Fruit fly (Drosophila melanogaster) whole organism, wandering third instar larva: ENCODE data around the gene Crag.

Source experiments
- Abd-B ChIP-seq: fragments of >200 bp; optimal IDR thresholded peaks from 2 replicates; lab custom pipeline; 2017; ENCODE audit warnings: missing biosample characterization, missing genetic modification characterization
- CG32264 ChIP-seq: fragments of 200-800 bp; sonication (Bioruptor generic); optimal IDR thresholded peaks from 2 replicates; lab custom pipeline; 2016; ENCODE audit warnings: missing biosample characterization, missing genetic modification characterization
- CG9705 ChIP-seq: fragments of 200-800 bp; sonication (Bioruptor generic); optimal IDR thresholded peaks from 2 replicates; lab custom pipeline; 2018; ENCODE audit warnings: missing biosample characterization, mild to moderate bottlenecking, missing genetic modification characterization
- Dfd ChIP-seq: fragments of >200 bp; optimal IDR thresholded peaks from 2 replicates; lab custom pipeline; 2017; ENCODE audit warnings: missing biosample characterization, missing genetic modification characterization
- Dif ChIP-seq: fragments of 200-275, 200-300 bp; sonication (Bioruptor generic); optimal IDR thresholded peaks from 2 replicates; lab custom pipeline; 2018; ENCODE audit warnings: missing biosample characterization, missing genetic modification characterization; ENCODE audit not compliant: partially characterized antibody
- HLH106 ChIP-seq: fragments of 200-800 bp; optimal IDR thresholded peaks from 3 replicates; lab custom pipeline; 2019; ENCODE audit warnings: missing biosample characterization, mild to moderate bottlenecking, missing genetic modification characterization, moderate library complexity
- Hnf4 ChIP-seq: fragments of 200-800 bp; sonication (Bioruptor generic); optimal IDR thresholded peaks from 2 replicates; lab custom pipeline; 2016; ENCODE audit warnings: missing biosample characterization, mild to moderate bottlenecking, missing genetic modification characterization
- Hr78 ChIP-seq: fragments of >200 bp; optimal IDR thresholded peaks from 2 replicates; lab custom pipeline; 2017; ENCODE audit warnings: missing biosample characterization, missing genetic modification characterization
- Hr83 ChIP-seq: fragments of 200-300 bp; sonication (Bioruptor generic); optimal IDR thresholded peaks from 2 replicates; lab custom pipeline; 2016; ENCODE audit warnings: missing biosample characterization, mild to moderate bottlenecking, missing genetic modification characterization, moderate library complexity; ENCODE audit not compliant: poor library complexity, severe bottlenecking
- Jra ChIP-seq: sonication (Bioruptor generic); optimal IDR thresholded peaks from 2 replicates; lab custom pipeline; 2016; ENCODE audit warnings: missing biosample characterization, missing genetic modification characterization
- Mio ChIP-seq: sonication (Bioruptor generic); optimal IDR thresholded peaks from 2 replicates; lab custom pipeline; 2016; ENCODE audit warnings: missing biosample characterization, missing genetic modification characterization
- Myc ChIP-seq: fragments of >200 bp; optimal IDR thresholded peaks from 2 replicates; lab custom pipeline; 2017
- N ChIP-seq: fragments of >200 bp; optimal IDR thresholded peaks from 2 replicates; lab custom pipeline; 2018; ENCODE audit warnings: missing biosample characterization, missing external identifiers, missing genetic modification characterization
- OdsH ChIP-seq: fragments of 200-800 bp; sonication (Bioruptor generic); optimal IDR thresholded peaks from 2 replicates; lab custom pipeline; 2016; ENCODE audit warnings: missing biosample characterization, mild to moderate bottlenecking, missing genetic modification characterization
- Rel ChIP-seq, 2 experiments: fragments of 200-800 bp; sonication (Bioruptor generic) in 1 of 2; optimal IDR thresholded peaks; 2 replicates in 1 of 2; 3 replicates in 1 of 2; lab custom pipeline; 2016 to 2019; ENCODE audit warnings: mild to moderate bottlenecking in 2 of 2, missing biosample characterization in 2 of 2, missing genetic modification characterization in 2 of 2, moderate library complexity in 1 of 2
- Sp1 ChIP-seq: fragments of 200-800 bp; sonication (Bioruptor generic); optimal IDR thresholded peaks from 3 replicates; lab custom pipeline; 2019; ENCODE audit warnings: missing biosample characterization, mild to moderate bottlenecking, missing genetic modification characterization, moderate library complexity
- Vsx2 ChIP-seq: fragments of 200-300, 225-300 bp; sonication (Bioruptor generic); optimal IDR thresholded peaks from 2 replicates; lab custom pipeline; 2018; ENCODE audit warnings: missing biosample characterization, missing genetic modification characterization; ENCODE audit not compliant: partially characterized antibody
- br ChIP-seq: fragments of 200-800 bp; sonication (Bioruptor generic); optimal IDR thresholded peaks from 2 replicates; lab custom pipeline; 2016; ENCODE audit warnings: missing biosample characterization, missing genetic modification characterization
- brk ChIP-seq: fragments of 200-800 bp; sonication (Bioruptor generic); optimal IDR thresholded peaks from 2 replicates; lab custom pipeline; 2016; ENCODE audit warnings: missing biosample characterization, mild to moderate bottlenecking, missing genetic modification characterization
- dl ChIP-seq, 2 experiments: fragments of 175-275, 200-275 bp in 1 of 2; fragments of 200-275 bp in 1 of 2; sonication (Bioruptor generic); optimal IDR thresholded peaks; lab custom pipeline; 2018; ENCODE audit warnings: mild to moderate bottlenecking in 2 of 2, missing biosample characterization in 2 of 2, missing genetic modification characterization in 2 of 2, moderate library complexity in 2 of 2; ENCODE audit not compliant: partially characterized antibody in 2 of 2, insufficient read depth in 1 of 2
- dsf ChIP-seq: sonication (Bioruptor generic); optimal IDR thresholded peaks from 2 replicates; lab custom pipeline; 2016; ENCODE audit warnings: missing biosample characterization, missing genetic modification characterization, borderline replicate concordance
- ey ChIP-seq: fragments of 200-800 bp; sonication (Bioruptor generic); optimal IDR thresholded peaks from 2 replicates; lab custom pipeline; 2016; ENCODE audit warnings: missing biosample characterization, missing genetic modification characterization
- foxo ChIP-seq, 2 experiments: fragments of 200-800 bp; sonication (Bioruptor generic); optimal IDR thresholded peaks; 2 replicates in 1 of 2; 3 replicates in 1 of 2; lab custom pipeline; 2016 to 2017; ENCODE audit warnings: missing biosample characterization in 2 of 2, missing genetic modification characterization in 2 of 2
- fru ChIP-seq: fragments of 200-800 bp; sonication (Bioruptor generic); optimal IDR thresholded peaks from 3 replicates; lab custom pipeline; 2016; ENCODE audit warnings: missing biosample characterization, mild to moderate bottlenecking, missing genetic modification characterization
- h ChIP-seq: fragments of 200-800 bp; sonication (Bioruptor generic); optimal IDR thresholded peaks from 3 replicates; lab custom pipeline; 2016; ENCODE audit warnings: missing biosample characterization, mild to moderate bottlenecking, missing genetic modification characterization
- jim ChIP-seq: fragments of 175-275, 200-325 bp; sonication (Bioruptor generic); optimal IDR thresholded peaks from 2 replicates; lab custom pipeline; 2016; ENCODE audit warnings: missing biosample characterization, mild to moderate bottlenecking, missing genetic modification characterization
- lola ChIP-seq: fragments of >200 bp; optimal IDR thresholded peaks from 2 replicates; lab custom pipeline; 2017; ENCODE audit warnings: missing biosample characterization, missing genetic modification characterization
- psq ChIP-seq: fragments of 200-800 bp; sonication (Bioruptor generic); optimal IDR thresholded peaks from 3 replicates; lab custom pipeline; 2017; ENCODE audit warnings: missing biosample characterization, mild to moderate bottlenecking, missing genetic modification characterization, moderate library complexity
- rgr ChIP-seq: fragments of 200-800 bp; sonication (Bioruptor generic); optimal IDR thresholded peaks from 3 replicates; lab custom pipeline; 2016; ENCODE audit warnings: missing biosample characterization, mild to moderate bottlenecking, missing genetic modification characterization
- sv ChIP-seq: fragments of 200-800 bp; sonication (Bioruptor generic); optimal IDR thresholded peaks from 3 replicates; lab custom pipeline; 2016; ENCODE audit warnings: missing biosample characterization, missing genetic modification characterization
- usp ChIP-seq: fragments of >200 bp; optimal IDR thresholded peaks from 2 replicates; lab custom pipeline; 2017; ENCODE audit warnings: missing biosample characterization, missing genetic modification characterization

The Crag gene

DNA sequence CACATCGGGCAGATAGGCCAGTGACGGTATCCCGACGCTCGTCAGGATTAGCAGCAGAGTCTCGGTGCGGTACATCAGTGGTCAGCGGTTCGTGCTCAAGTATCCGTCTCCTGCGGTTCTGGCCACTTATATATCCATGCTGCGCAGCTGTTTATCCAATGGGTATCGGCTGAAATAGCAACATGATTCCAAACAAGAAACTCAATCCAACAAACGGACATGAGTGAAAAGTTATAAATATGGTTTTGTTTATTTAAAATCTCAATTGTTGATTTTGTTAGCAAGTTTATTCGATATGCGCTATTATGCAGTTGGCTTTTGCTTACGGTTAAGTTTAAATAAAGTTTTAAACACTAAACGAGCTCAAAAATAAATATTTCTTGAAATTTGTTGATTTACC, 21.0 kb upstream of the Crag start, which contains the start of gene CG12111:
CG12111 (minus strand) TSS at position 101 of the 400 bp plus-strand sequence.
- TF ChIP-seq HLH106 (tag; lab: Kevin White, UChicago) (no peak), ey (GFP tag; lab: Kevin White, UChicago) (no peak), OdsH (GFP tag; lab: Kevin White, UChicago) (no peak), psq (no peak), N (GFP tag; lab: Kevin White, UChicago) (no peak), usp (no peak), Hr78 (GFP tag; lab: Kevin White, UChicago) (no peak), CG9705 (GFP tag; lab: Kevin White, UChicago) (no peak), Hnf4 (GFP tag; lab: Kevin White, UChicago) (no peak), Sp1 (GFP tag; lab: Kevin White, UChicago) (no peak), sv (GFP tag; lab: Kevin White, UChicago) (no peak), Jra (GFP tag; lab: Kevin White, UChicago) (no peak), br (GFP tag; lab: Kevin White, UChicago) (no peak), Mio (GFP tag; lab: Kevin White, UChicago) (no peak), Myc (no peak), Dfd (GFP tag; lab: Kevin White, UChicago) (no peak)

DNA sequence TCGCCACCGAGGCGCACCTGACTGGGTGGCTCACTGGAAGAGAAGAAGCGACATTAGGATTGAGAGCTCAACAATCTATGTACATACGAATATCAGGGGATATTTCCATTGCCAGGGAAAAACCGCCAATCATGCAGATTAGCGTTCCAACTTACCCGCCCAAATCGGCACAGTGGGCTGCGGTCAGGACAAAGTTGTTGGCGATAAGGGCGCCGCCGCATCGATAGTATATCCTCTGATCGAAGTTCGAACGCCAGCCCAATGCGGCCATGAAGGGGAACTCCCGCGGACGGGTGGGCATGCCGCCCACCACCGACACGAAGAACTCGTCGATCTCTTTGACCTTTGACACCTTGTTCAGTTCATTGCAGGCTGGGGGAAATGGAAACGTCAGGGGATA, 19.9 kb upstream of the Crag start:
- TF ChIP-seq dl (GFP tag; optimal IDR thresholded peaks at IDR 0.05; lab: Kevin White, UChicago; ENCODE audit: insufficient read depth in 1 of 2, partially characterized antibody in 2 of 2) = no peak
- TF ChIP-seq usp = no peak
- TF ChIP-seq HLH106 (tag; lab: Kevin White, UChicago) = no peak
- no peak for TF ChIP-seq Jra (GFP tag; lab: Kevin White, UChicago)
- no peak for TF ChIP-seq Abd-B (GFP tag; lab: Kevin White, UChicago)
- TF ChIP-seq dsf (GFP tag; lab: Kevin White, UChicago) = no peak
- TF ChIP-seq Rel (GFP tag; optimal IDR thresholded peaks at IDR 0.05; lab: Kevin White, UChicago) = no peak
- peak; percentile 93 for TF ChIP-seq Rel (tag; optimal IDR thresholded peaks at IDR 0.05; lab: Kevin White, UChicago)
- TF ChIP-seq, all 38 proteins: peak for 1

- TF ChIP-seq usp = no peak
- peak; percentile 16 for TF ChIP-seq fru
- peak; percentile 38 for TF ChIP-seq Sp1 (GFP tag; lab: Kevin White, UChicago)
- TF ChIP-seq Rel (GFP tag; optimal IDR thresholded peaks at IDR 0.05; lab: Kevin White, UChicago) = no peak
- TF ChIP-seq Rel (tag; optimal IDR thresholded peaks at IDR 0.05; lab: Kevin White, UChicago) = peak; percentile 48
- TF ChIP-seq foxo (GFP tag; optimal IDR thresholded peaks at IDR 0.05; lab: Kevin White, UChicago) = peak in 1 of 2 experiments; percentile 19
- no peak for TF ChIP-seq lola
- no peak for TF ChIP-seq psq
- no peak for TF ChIP-seq Vsx2 (GFP tag; lab: Kevin White, UChicago)
- peak; percentile 7 for TF ChIP-seq Hnf4 (GFP tag; lab: Kevin White, UChicago)
- no peak for TF ChIP-seq Myc
- no peak for TF ChIP-seq jim (GFP tag; lab: Kevin White, UChicago)
- TF ChIP-seq CG9705 (GFP tag; lab: Kevin White, UChicago) = no peak
- TF ChIP-seq rgr (GFP tag; lab: Kevin White, UChicago) = peak; percentile 25
- TF ChIP-seq brk (GFP tag; lab: Kevin White, UChicago) = peak; percentile 20
- TF ChIP-seq Abd-B (GFP tag; lab: Kevin White, UChicago) = no peak
- no peak for TF ChIP-seq CG32264 (GFP tag; lab: Kevin White, UChicago)
- TF ChIP-seq Mio (GFP tag; lab: Kevin White, UChicago) = no peak
- no peak for TF ChIP-seq Dif
- peak; percentile 54 for TF ChIP-seq h (GFP tag; lab: Kevin White, UChicago)
- TF ChIP-seq Hr83 = no peak
- TF ChIP-seq OdsH (GFP tag; lab: Kevin White, UChicago) = peak; percentile 9
- TF ChIP-seq HLH106 (tag; lab: Kevin White, UChicago) = peak; percentile 25
- TF ChIP-seq ey (GFP tag; lab: Kevin White, UChicago) = peak; percentile 39
Measured at dm6 chrX:8572939-8573594, 18.8 kb upstream of the Crag start, which contains the start of gene spirit. Gene spirit (minus strand): TSS chrX:8573593.
